Worm (Caenorhabditis elegans) whole organism, L1 larva: ENCODE data around the gene T06A10.107.

Source experiments
- C04F5.9 ChIP-seq: sonication (generic microtip); optimal IDR thresholded peaks from 2 replicates; lab custom pipeline; 2016; ENCODE audit warnings: missing genetic modification characterization, missing compliant biosample characterization
- Y116A8C.19 ChIP-seq: sonication (generic microtip); optimal IDR thresholded peaks from 2 replicates; lab custom pipeline; 2016; ENCODE audit warnings: missing compliant biosample characterization, missing genetic modification characterization, borderline replicate concordance
- aha-1 ChIP-seq: fragments of 150-350 bp; optimal IDR thresholded peaks from 2 replicates; lab custom pipeline; 2014; ENCODE audit warnings: missing biosample characterization, missing genetic modification characterization
- alr-1 ChIP-seq: fragments of 200-800 bp; sonication (Bioruptor generic); optimal IDR thresholded peaks from 2 replicates; lab custom pipeline; 2018; ENCODE audit warnings: borderline replicate concordance, mild to moderate bottlenecking, missing genetic modification characterization, missing compliant biosample characterization
- aly-2 ChIP-seq: fragments of 150-350 bp; optimal IDR thresholded peaks from 2 replicates; lab custom pipeline; 2014; ENCODE audit warnings: missing biosample characterization, missing genetic modification characterization
- ama-1 ChIP-seq: fragments of 150-350 bp; optimal IDR thresholded peaks from 2 replicates; lab custom pipeline; 2014
- ceh-63 ChIP-seq: fragments of 200-800 bp; sonication (Bioruptor generic); optimal IDR thresholded peaks from 2 replicates; lab custom pipeline; 2018; ENCODE audit warnings: mild to moderate bottlenecking, missing genetic modification characterization, missing compliant biosample characterization
- ceh-82 ChIP-seq, 3 experiments: fragments of 150-350 bp in 1 of 3; sonication (generic microtip) in 2 of 3; optimal IDR thresholded peaks; 2 replicates each; lab custom pipeline; 2014 to 2017; ENCODE audit warnings: missing biosample characterization in 3 of 3, missing genetic modification characterization in 3 of 3
- ceh-88 ChIP-seq: fragments of 200-800 bp; sonication (Bioruptor generic); IDR thresholded peaks from 2 replicates; pipeline ENCODE4 v1.3.6; 2022; ENCODE audit warnings: missing genetic modification characterization, missing compliant biosample characterization
- ceh-90 ChIP-seq: sonication (generic microtip); optimal IDR thresholded peaks from 2 replicates; lab custom pipeline; 2016; ENCODE audit warnings: missing genetic modification characterization, missing compliant biosample characterization
- ces-1 ChIP-seq: fragments of 150-350 bp; optimal IDR thresholded peaks from 2 replicates; lab custom pipeline; 2014; ENCODE audit warnings: missing biosample characterization, missing genetic modification reagents, missing genetic modification characterization
- dpl-1 ChIP-seq, 3 experiments: fragments of 150-350 bp in 2 of 3; sonication (generic microtip) in 1 of 3; optimal IDR thresholded peaks; 2 replicates each; lab custom pipeline; 2014 to 2017; ENCODE audit warnings: missing biosample characterization in 3 of 3, missing genetic modification characterization in 3 of 3, missing genetic modification reagents in 3 of 3
- dsc-1 ChIP-seq: sonication (generic microtip); optimal IDR thresholded peaks from 2 replicates; lab custom pipeline; 2016; ENCODE audit warnings: mild to moderate bottlenecking, missing genetic modification characterization, missing compliant biosample characterization
- efl-3 ChIP-seq: fragments of 200-800 bp; sonication (Bioruptor generic); optimal IDR thresholded peaks from 2 replicates; lab custom pipeline; 2018; ENCODE audit warnings: mild to moderate bottlenecking, missing genetic modification characterization, missing compliant biosample characterization
- egl-13 ChIP-seq: sonication (generic microtip); optimal IDR thresholded peaks from 2 replicates; lab custom pipeline; 2016; ENCODE audit warnings: missing genotype, missing genetic modification reagents, missing genetic modification characterization, missing compliant biosample characterization
- elt-2 ChIP-seq: sonication (generic microtip); optimal IDR thresholded peaks from 2 replicates; lab custom pipeline; 2016; ENCODE audit warnings: missing genetic modification characterization, mild to moderate bottlenecking, inconsistent platforms, missing compliant biosample characterization, missing genetic modification reagents
- elt-3 ChIP-seq, 6 experiments: fragments of 150-350 bp in 1 of 6; sonication (generic microtip); optimal IDR thresholded peaks; 2 replicates each; lab custom pipeline; 2017 to 2018; ENCODE audit warnings: missing biosample characterization in 6 of 6, missing genetic modification characterization in 6 of 6, inconsistent platforms in 1 of 6
- fkh-10 ChIP-seq: sonication (generic microtip); optimal IDR thresholded peaks from 2 replicates; lab custom pipeline; 2017; ENCODE audit warnings: missing biosample characterization, missing genetic modification reagents, missing genetic modification characterization
- fkh-8 ChIP-seq: sonication (generic microtip); optimal IDR thresholded peaks from 2 replicates; lab custom pipeline; 2016; ENCODE audit warnings: mild to moderate bottlenecking, missing genetic modification characterization, missing compliant biosample characterization
- fos-1 ChIP-seq: fragments of 150-350 bp; optimal IDR thresholded peaks from 2 replicates; lab custom pipeline; 2014; ENCODE audit warnings: missing biosample characterization, missing genetic modification characterization
- hlh-17 ChIP-seq: fragments of 200-800 bp; sonication (Bioruptor generic); optimal IDR thresholded peaks from 2 replicates; lab custom pipeline; 2018; ENCODE audit warnings: missing genetic modification characterization, mild to moderate bottlenecking, missing compliant biosample characterization, moderate library complexity, borderline replicate concordance
- hlh-4 ChIP-seq: sonication (generic microtip); optimal IDR thresholded peaks from 2 replicates; lab custom pipeline; 2016; ENCODE audit warnings: mild to moderate bottlenecking, missing genetic modification characterization, missing compliant biosample characterization
- hpl-2 ChIP-seq: fragments of 150-350 bp; optimal IDR thresholded peaks from 2 replicates; lab custom pipeline; 2014; ENCODE audit warnings: missing biosample characterization, missing genetic modification reagents, missing genetic modification characterization
- irx-1 ChIP-seq: sonication (generic microtip); optimal IDR thresholded peaks from 2 replicates; lab custom pipeline; 2016; ENCODE audit warnings: missing genetic modification characterization, missing compliant biosample characterization
- jun-1 ChIP-seq: fragments of 150-350 bp; optimal IDR thresholded peaks from 2 replicates; lab custom pipeline; 2014; ENCODE audit warnings: missing biosample characterization, missing genetic modification reagents, missing genetic modification characterization
- lin-13 ChIP-seq: fragments of 150-350 bp; optimal IDR thresholded peaks from 2 replicates; lab custom pipeline; 2014; ENCODE audit warnings: missing biosample characterization, missing genetic modification reagents, missing genetic modification characterization
- lin-35 ChIP-seq, 2 experiments: fragments of 150-350 bp; optimal IDR thresholded peaks; 2 replicates each; lab custom pipeline; 2014; ENCODE audit warnings: missing biosample characterization in 2 of 2, missing genetic modification characterization in 2 of 2, missing genetic modification reagents in 2 of 2
- lir-3 ChIP-seq: sonication (generic microtip); optimal IDR thresholded peaks from 2 replicates; lab custom pipeline; 2016; ENCODE audit warnings: mild to moderate bottlenecking, missing genetic modification characterization, moderate library complexity, missing compliant biosample characterization; ENCODE audit not compliant: poor library complexity
- mab-9 ChIP-seq: fragments of 200-800 bp; sonication (Bioruptor generic); IDR thresholded peaks from 2 replicates; pipeline ENCODE4 v1.3.6; 2022; ENCODE audit warnings: missing genetic modification reagents, missing genetic modification characterization, missing compliant biosample characterization
- mdl-1 ChIP-seq, 2 experiments: fragments of 150-350 bp; optimal IDR thresholded peaks; 2 replicates each; lab custom pipeline; 2014 to 2017; ENCODE audit warnings: missing biosample characterization in 2 of 2, missing genetic modification characterization in 2 of 2, inconsistent platforms in 1 of 2
- mef-2 ChIP-seq: fragments of 150-350 bp; optimal IDR thresholded peaks from 2 replicates; lab custom pipeline; 2014; ENCODE audit warnings: missing biosample characterization, missing genetic modification characterization
- mep-1 ChIP-seq: fragments of 150-350 bp; optimal IDR thresholded peaks from 2 replicates; lab custom pipeline; 2014; ENCODE audit warnings: missing biosample characterization, missing genetic modification characterization
- nhr-237 ChIP-seq: fragments of 150-350 bp; optimal IDR thresholded peaks from 2 replicates; lab custom pipeline; 2014; ENCODE audit warnings: missing biosample characterization, missing genetic modification characterization
- nhr-28 ChIP-seq: fragments of 150-350 bp; optimal IDR thresholded peaks from 2 replicates; lab custom pipeline; 2014; ENCODE audit warnings: missing biosample characterization, missing genetic modification characterization
- nhr-47 ChIP-seq: sonication (generic microtip); optimal IDR thresholded peaks from 2 replicates; lab custom pipeline; 2016; ENCODE audit warnings: mild to moderate bottlenecking, missing genetic modification characterization, moderate library complexity, missing compliant biosample characterization
- nhr-71 ChIP-seq: sonication (generic microtip); optimal IDR thresholded peaks from 2 replicates; lab custom pipeline; 2016; ENCODE audit warnings: mild to moderate bottlenecking, missing genetic modification characterization, moderate library complexity, missing compliant biosample characterization
- nhr-77 ChIP-seq: fragments of 150-350 bp; optimal IDR thresholded peaks from 2 replicates; lab custom pipeline; 2014; ENCODE audit warnings: missing biosample characterization, missing genetic modification characterization
- nhr-85 ChIP-seq: sonication (generic microtip); peaks from one replicate; lab custom pipeline; 2016; ENCODE audit warnings: missing genetic modification characterization, inconsistent platforms, missing compliant biosample characterization
- pax-3 ChIP-seq: fragments of 200-800 bp; sonication (Bioruptor generic); optimal IDR thresholded peaks from 2 replicates; lab custom pipeline; 2018; ENCODE audit warnings: mild to moderate bottlenecking, missing genetic modification characterization, moderate library complexity, missing compliant biosample characterization
- rnt-1 ChIP-seq: sonication (generic microtip); optimal IDR thresholded peaks from 2 replicates; lab custom pipeline; 2016; ENCODE audit warnings: mild to moderate bottlenecking, missing genetic modification characterization, moderate library complexity, missing compliant biosample characterization
- snpc-4 ChIP-seq: fragments of 150-350 bp; optimal IDR thresholded peaks from 2 replicates; lab custom pipeline; 2014; ENCODE audit warnings: missing biosample characterization, missing genetic modification characterization
- snu-23 ChIP-seq: sonication (generic microtip); optimal IDR thresholded peaks from 2 replicates; lab custom pipeline; 2016; ENCODE audit warnings: missing genetic modification characterization, missing compliant biosample characterization
- sup-37 ChIP-seq: fragments of 200-800 bp; sonication (Bioruptor generic); optimal IDR thresholded peaks from 2 replicates; lab custom pipeline; 2018; ENCODE audit warnings: mild to moderate bottlenecking, missing genetic modification characterization, missing compliant biosample characterization
- swsn-7 ChIP-seq: sonication (generic microtip); optimal IDR thresholded peaks from 2 replicates; lab custom pipeline; 2016; ENCODE audit warnings: missing genetic modification characterization, missing compliant biosample characterization
- tbx-2 ChIP-seq: sonication (generic microtip); optimal IDR thresholded peaks from 2 replicates; lab custom pipeline; 2016; ENCODE audit warnings: missing genetic modification characterization, missing compliant biosample characterization
- tlp-1 ChIP-seq: fragments of 150-350 bp; optimal IDR thresholded peaks from 2 replicates; lab custom pipeline; 2014; ENCODE audit warnings: missing biosample characterization, missing genetic modification characterization
- unc-30 ChIP-seq: sonication (generic microtip); optimal IDR thresholded peaks from 2 replicates; lab custom pipeline; 2017; ENCODE audit warnings: missing biosample characterization, missing genetic modification characterization
- unc-62 ChIP-seq: fragments of 150-350 bp; optimal IDR thresholded peaks from 2 replicates; lab custom pipeline; 2014; ENCODE audit warnings: missing biosample characterization, missing genetic modification reagents, missing genetic modification characterization
- unc-98 ChIP-seq: fragments of 200-800 bp; sonication (Bioruptor generic); IDR thresholded peaks from 2 replicates; pipeline ENCODE4 v1.3.6; 2022; ENCODE audit warnings: missing genetic modification characterization, missing compliant biosample characterization
- xbp-1 ChIP-seq: sonication (generic microtip); optimal IDR thresholded peaks from 2 replicates; lab custom pipeline; 2016; ENCODE audit warnings: missing genetic modification characterization, missing compliant biosample characterization
- zag-1 ChIP-seq: fragments of 150-350 bp; optimal IDR thresholded peaks from 2 replicates; lab custom pipeline; 2014; ENCODE audit warnings: missing biosample characterization, missing genetic modification characterization
- ztf-11 ChIP-seq, 2 experiments: sonication (generic microtip); optimal IDR thresholded peaks; 2 replicates each; lab custom pipeline; 2016 to 2017; ENCODE audit warnings: missing genetic modification characterization in 2 of 2, missing biosample characterization in 1 of 2, missing compliant biosample characterization in 1 of 2
- ztf-4 ChIP-seq: fragments of 150-350 bp; optimal IDR thresholded peaks from 2 replicates; lab custom pipeline; 2014; ENCODE audit warnings: missing biosample characterization, missing genetic modification characterization

T06A10.107 gene

ce11 chrIV:16865487-16865886 lies 1.8 kb upstream of the T06A10.107 start, which contains the start of gene gtsf-1 (continued):
- TF ChIP-seq xbp-1 (peak; percentile 74), unc-98 (GFP tag; lab: Robert Waterston, UW) (no peak), mdl-1 (tag; optimal IDR thresholded peaks at IDR 0.05; lab: Kevin White, UChicago) (peak in 1 of 2 experiments; percentile 7), alr-1 (tag; lab: Kevin White, UChicago) (no peak), C04F5.9 (tag; lab: Kevin White, UChicago) (no peak), nhr-47 (peak; percentile 81), nhr-28 (tag; lab: Kevin White, UChicago) (no peak), ama-1 (lab: Kevin White, UChicago) (no peak), hlh-17 (GFP tag; lab: Kevin White, UChicago) (no peak), aly-2 (tag; lab: Kevin White, UChicago) (no peak), ceh-90 (tag; lab: Kevin White, UChicago) (no peak), ztf-4 (tag; lab: Kevin White, UChicago) (no peak), efl-3 (GFP tag; lab: Kevin White, UChicago) (no peak), aha-1 (tag; lab: Kevin White, UChicago) (no peak), egl-13 (tag; lab: Kevin White, UChicago) (no peak), snpc-4 (tag; lab: Kevin White, UChicago) (no peak), elt-2 (tag; lab: Kevin White, UChicago) (peak; percentile 20), ceh-63 (GFP tag; lab: Kevin White, UChicago) (no peak), pax-3 (tag; lab: Kevin White, UChicago) (peak; percentile 46), ztf-11 (tag; optimal IDR thresholded peaks at IDR 0.05; lab: Kevin White, UChicago) (peak in 1 of 2 experiments; percentile 44), dpl-1 (GFP tag; optimal IDR thresholded peaks at IDR 0.05; lab: Kevin White, UChicago) (peak; percentile 59 to 77 (median 70)), ceh-82 (tag; optimal IDR thresholded peaks at IDR 0.05; lab: Kevin White, UChicago) (peak; percentile 83 to 91 (median 83)), rnt-1 (tag; lab: Kevin White, UChicago) (peak; percentile 92), unc-30 (tag; lab: Kevin White, UChicago) (no peak), zag-1 (tag; lab: Kevin White, UChicago) (no peak), unc-62 (GFP tag; lab: Kevin White, UChicago) (no peak), nhr-237 (tag; lab: Kevin White, UChicago) (no peak), lir-3 (tag; lab: Kevin White, UChicago) (no peak), mef-2 (tag; lab: Kevin White, UChicago) (peak; percentile 57), fkh-10 (peak; percentile 38), nhr-77 (tag; lab: Kevin White, UChicago) (peak; percentile 47), elt-3 (tag; optimal IDR thresholded peaks at IDR 0.05; lab: Kevin White, UChicago) (peak in 1 of 6 experiments; percentile 7), tbx-2 (tag; lab: Kevin White, UChicago) (peak; percentile 81), nhr-85 (peak; percentile 83), mep-1 (tag; lab: Kevin White, UChicago) (peak; percentile 51), lin-35 (GFP tag; optimal IDR thresholded peaks at IDR 0.05; lab: Kevin White, UChicago) (peak; percentile 74 to 85), nhr-71 (tag; lab: Kevin White, UChicago) (peak; percentile 85), swsn-7 (peak; percentile 77), ceh-88 (GFP tag; lab: Robert Waterston, UW) (no peak), hlh-4 (tag; lab: Kevin White, UChicago) (no peak), lin-13 (peak; percentile 71), dsc-1 (tag; lab: Kevin White, UChicago) (peak; percentile 69), Y116A8C.19 (no peak), tlp-1 (tag; lab: Kevin White, UChicago) (no peak), irx-1 (tag; lab: Kevin White, UChicago) (peak; percentile 48), sup-37 (GFP tag; lab: Kevin White, UChicago) (no peak), fkh-8 (tag; lab: Kevin White, UChicago) (peak; percentile 74), hpl-2 (GFP tag; lab: Kevin White, UChicago) (peak; percentile 53), ces-1 (GFP tag; lab: Kevin White, UChicago) (no peak), mab-9 (no peak), fos-1 (peak; percentile 40), snu-23 (GFP tag; lab: Kevin White, UChicago) (peak; percentile 86), jun-1 (tag; lab: Kevin White, UChicago) (peak; percentile 74)
